Worm (Caenorhabditis elegans) whole organism, midembryonic: ENCODE results near the gene R10F2.4.

ENCODE experiments used
- T22C8.4 ChIP-seq: fragments of 200-800 bp; sonication (Bioruptor generic); IDR thresholded peaks from 2 replicates; pipeline ENCODE4 v1.3.6; 2022; ENCODE audit warnings: missing genetic modification characterization, missing compliant biosample characterization
- cog-1 ChIP-seq: sonication (generic microtip); optimal IDR thresholded peaks from 2 replicates; lab custom pipeline; 2016; ENCODE audit warnings: missing genetic modification characterization, missing compliant biosample characterization
- flt-1 ChIP-seq: fragments of 200-800 bp; sonication (Bioruptor generic); IDR thresholded peaks from 2 replicates; pipeline ENCODE4 v1.3.6; 2022; ENCODE audit warnings: missing genetic modification characterization, missing compliant biosample characterization
- klf-2 ChIP-seq: fragments of 200-800 bp; sonication (Bioruptor generic); conservative IDR thresholded peaks from 2 replicates; pipeline ENCODE4 v1.3.6; 2022; ENCODE audit warnings: missing genetic modification reagents, missing genetic modification characterization, missing compliant biosample characterization
- med-1 ChIP-seq: sonication (generic microtip); optimal IDR thresholded peaks from 2 replicates; lab custom pipeline; 2017; ENCODE audit warnings: missing genetic modification characterization, mild to moderate bottlenecking, missing compliant biosample characterization, antibody characterized with exemption, missing genetic modification reagents; ENCODE audit not compliant: insufficient read depth
- ref-1 ChIP-seq: fragments of 200-800 bp; sonication (Bioruptor generic); conservative IDR thresholded peaks from 2 replicates; pipeline ENCODE4 v1.3.6; 2022; ENCODE audit warnings: missing genetic modification reagents, missing genetic modification characterization, missing compliant biosample characterization
- tab-1 ChIP-seq: fragments of 200-800 bp; sonication (Bioruptor generic); IDR thresholded peaks from 2 replicates; pipeline ENCODE4 v1.3.6; 2022; ENCODE audit warnings: missing genetic modification characterization, missing compliant biosample characterization
- ztf-23 ChIP-seq: fragments of 200-800 bp; sonication (Bioruptor generic); IDR thresholded peaks from 2 replicates; pipeline ENCODE4 v1.3.6; 2022; ENCODE audit warnings: missing genetic modification reagents, missing genetic modification characterization, missing compliant biosample characterization
- ztf-29 ChIP-seq: fragments of 200-800 bp; sonication (Bioruptor generic); IDR thresholded peaks from 2 replicates; pipeline ENCODE4 v1.3.6; 2022; ENCODE audit warnings: missing genetic modification reagents, missing genetic modification characterization, missing compliant biosample characterization

R10F2.4 gene

ce11 chrIII:2875946-2876345 is 47.0 kb downstream of the R10F2.4 start:
- no peak for TF ChIP-seq klf-2
- no peak for TF ChIP-seq med-1 (GFP tag; lab: Kevin White, UChicago)
- no peak for TF ChIP-seq flt-1 (GFP tag; lab: Robert Waterston, UW)
- no peak for TF ChIP-seq ztf-23 (GFP tag; lab: Robert Waterston, UW)
- no peak for TF ChIP-seq cog-1 (tag; lab: Kevin White, UChicago)
- TF ChIP-seq ztf-29, result no peak
- no peak for TF ChIP-seq T22C8.4 (GFP tag; lab: Robert Waterston, UW)
- TF ChIP-seq ref-1 (GFP tag; lab: Robert Waterston, UW), result no peak
- no peak for TF ChIP-seq tab-1 (GFP tag; lab: Robert Waterston, UW)

- TF ChIP-seq T22C8.4 (GFP tag; lab: Robert Waterston, UW) (no peak), med-1 (GFP tag; lab: Kevin White, UChicago) (no peak), ref-1 (GFP tag; lab: Robert Waterston, UW) (no peak), cog-1 (tag; lab: Kevin White, UChicago) (no peak)
These were observed 48.6 kb downstream of the R10F2.4 start, which contains the start of gene klf-1 for ce11 chrIII:2874144-2874868. Gene klf-1, plus strand, starts transcription at chrIII:2874818.

ce11 chrIII:2873116-2873644 is 49.7 kb downstream of the R10F2.4 start:
- no peak for TF ChIP-seq cog-1 (tag; lab: Kevin White, UChicago)
- no peak for TF ChIP-seq flt-1 (GFP tag; lab: Robert Waterston, UW)
- no peak for TF ChIP-seq med-1 (GFP tag; lab: Kevin White, UChicago)
- TF ChIP-seq T22C8.4 (GFP tag; lab: Robert Waterston, UW), result no peak
- no peak for TF ChIP-seq klf-2
- no peak for TF ChIP-seq ztf-23 (GFP tag; lab: Robert Waterston, UW)
- no peak for TF ChIP-seq ztf-29
- TF ChIP-seq ref-1 (GFP tag; lab: Robert Waterston, UW), result no peak
- no peak for TF ChIP-seq tab-1 (GFP tag; lab: Robert Waterston, UW)

ce11 chrIII:2871817-2872216 is 51.1 kb downstream of the R10F2.4 start:
- no peak for TF ChIP-seq cog-1 (tag; lab: Kevin White, UChicago)
- TF ChIP-seq ztf-29, result no peak
- no peak for TF ChIP-seq ztf-23 (GFP tag; lab: Robert Waterston, UW)
- no peak for TF ChIP-seq med-1 (GFP tag; lab: Kevin White, UChicago)
- no peak for TF ChIP-seq T22C8.4 (GFP tag; lab: Robert Waterston, UW)
- no peak for TF ChIP-seq klf-2
- no peak for TF ChIP-seq tab-1 (GFP tag; lab: Robert Waterston, UW)
- no peak for TF ChIP-seq ref-1 (GFP tag; lab: Robert Waterston, UW)
- no peak for TF ChIP-seq flt-1 (GFP tag; lab: Robert Waterston, UW)

ce11 chrIII:2870228-2870627 is 52.7 kb downstream of the R10F2.4 start:
- no peak for TF ChIP-seq ztf-29
- TF ChIP-seq klf-2, result no peak
- TF ChIP-seq flt-1 (GFP tag; lab: Robert Waterston, UW), result no peak
- TF ChIP-seq tab-1 (GFP tag; lab: Robert Waterston, UW), result no peak
- no peak for TF ChIP-seq ztf-23 (GFP tag; lab: Robert Waterston, UW)
- no peak for TF ChIP-seq ref-1 (GFP tag; lab: Robert Waterston, UW)

ce11 chrIII:2869512-2869911 is 53.4 kb downstream of the R10F2.4 start:
- TF ChIP-seq klf-2 (no peak), tab-1 (GFP tag; lab: Robert Waterston, UW) (no peak), ref-1 (GFP tag; lab: Robert Waterston, UW) (no peak), ztf-29 (no peak), cog-1 (tag; lab: Kevin White, UChicago) (no peak), flt-1 (GFP tag; lab: Robert Waterston, UW) (no peak), T22C8.4 (GFP tag; lab: Robert Waterston, UW) (no peak), ztf-23 (GFP tag; lab: Robert Waterston, UW) (no peak), med-1 (GFP tag; lab: Kevin White, UChicago) (no peak)
